Worm (Caenorhabditis elegans) whole organism, mixed stage, embryonic: ENCODE data around the gene M05D6.5.

ENCODE experiments used
- M03D4.4 ChIP-seq: sonication (generic microtip); optimal IDR thresholded peaks from 2 replicates; lab custom pipeline; 2017; ENCODE audit warnings: mild to moderate bottlenecking, missing genetic modification characterization, missing compliant biosample characterization
- bed-3 ChIP-seq: fragments of 200-800 bp; sonication (Bioruptor generic); optimal IDR thresholded peaks from 3 replicates; lab custom pipeline; 2018; ENCODE audit warnings: mild to moderate bottlenecking, missing genetic modification characterization, moderate library complexity, missing compliant biosample characterization
- blmp-1 ChIP-seq: fragments of 150-350 bp; optimal IDR thresholded peaks from 2 replicates; lab custom pipeline; 2014; ENCODE audit warnings: missing biosample characterization, missing genetic modification characterization
- ceh-39 ChIP-seq: fragments of 150-350 bp; optimal IDR thresholded peaks from 2 replicates; lab custom pipeline; 2014; ENCODE audit warnings: missing biosample characterization, missing genetic modification characterization
- ceh-43 ChIP-seq: fragments of 200-800 bp; sonication (Bioruptor generic); optimal IDR thresholded peaks from 2 replicates; lab custom pipeline; 2018; ENCODE audit warnings: mild to moderate bottlenecking, missing genetic modification characterization, moderate library complexity, missing compliant biosample characterization
- ceh-83 ChIP-seq: fragments of 200-800 bp; sonication (Bioruptor generic); optimal IDR thresholded peaks from 2 replicates; lab custom pipeline; 2018; ENCODE audit warnings: mild to moderate bottlenecking, missing genetic modification characterization, missing compliant biosample characterization
- ces-1 ChIP-seq: fragments of 150-350 bp; optimal IDR thresholded peaks from 2 replicates; lab custom pipeline; 2014; ENCODE audit warnings: missing biosample characterization, missing genetic modification reagents, missing genetic modification characterization
- cnd-1 ChIP-seq: fragments of 200-800 bp; sonication (Bioruptor generic); optimal IDR thresholded peaks from 2 replicates; lab custom pipeline; 2018; ENCODE audit warnings: mild to moderate bottlenecking, missing genetic modification characterization, missing compliant biosample characterization
- drap-1 ChIP-seq: fragments of 200-800 bp; sonication (Bioruptor generic); optimal IDR thresholded peaks from 3 replicates; lab custom pipeline; 2018; ENCODE audit warnings: mild to moderate bottlenecking, missing genetic modification characterization, missing compliant biosample characterization
- elt-1 ChIP-seq: sonication (generic microtip); optimal IDR thresholded peaks from 2 replicates; lab custom pipeline; 2017; ENCODE audit warnings: missing genetic modification characterization, mild to moderate bottlenecking, missing compliant biosample characterization, antibody characterized with exemption, moderate library complexity, borderline replicate concordance; ENCODE audit not compliant: insufficient read depth
- elt-3 ChIP-seq: fragments of 150-350 bp; optimal IDR thresholded peaks from 2 replicates; lab custom pipeline; 2014; ENCODE audit warnings: missing biosample characterization, missing genetic modification characterization
- flh-1 ChIP-seq: fragments of 200-800 bp; sonication (Bioruptor generic); optimal IDR thresholded peaks from 2 replicates; lab custom pipeline; 2018; ENCODE audit warnings: mild to moderate bottlenecking, missing genetic modification characterization, moderate library complexity, missing compliant biosample characterization
- ham-2 ChIP-seq: fragments of 200-800 bp; sonication (Bioruptor generic); optimal IDR thresholded peaks from 2 replicates; lab custom pipeline; 2018; ENCODE audit warnings: mild to moderate bottlenecking, missing genetic modification characterization, missing compliant biosample characterization
- hlh-1 ChIP-seq: fragments of 150-350 bp; optimal IDR thresholded peaks from 2 replicates; lab custom pipeline; 2014; ENCODE audit warnings: missing biosample characterization, missing genetic modification reagents, missing genetic modification characterization
- lin-13 ChIP-seq: fragments of 150-350 bp; optimal IDR thresholded peaks from 2 replicates; lab custom pipeline; 2014; ENCODE audit warnings: missing biosample characterization, missing genetic modification characterization
- lin-32 ChIP-seq: fragments of 200-800 bp; sonication (Bioruptor generic); optimal IDR thresholded peaks from 2 replicates; lab custom pipeline; 2018; ENCODE audit warnings: mild to moderate bottlenecking, missing genetic modification characterization, missing compliant biosample characterization
- lsy-2 ChIP-seq: fragments of 150-350 bp; optimal IDR thresholded peaks from 2 replicates; lab custom pipeline; 2014; ENCODE audit warnings: missing biosample characterization, missing genetic modification characterization
- mab-5 ChIP-seq: fragments of 150-350 bp; optimal IDR thresholded peaks from 2 replicates; lab custom pipeline; 2014; ENCODE audit warnings: missing biosample characterization, missing genetic modification characterization
- mep-1 ChIP-seq: fragments of 150-350 bp; optimal IDR thresholded peaks from 2 replicates; lab custom pipeline; 2017; ENCODE audit warnings: missing biosample characterization, missing genetic modification reagents, missing genetic modification characterization, inconsistent platforms
- mls-2 ChIP-seq: sonication (generic microtip); optimal IDR thresholded peaks from 2 replicates; lab custom pipeline; 2016; ENCODE audit warnings: mild to moderate bottlenecking, missing genetic modification characterization, moderate library complexity, missing compliant biosample characterization
- nhr-12 ChIP-seq: fragments of 150-350 bp; optimal IDR thresholded peaks from 2 replicates; lab custom pipeline; 2014; ENCODE audit warnings: missing biosample characterization, missing genetic modification characterization
- nhr-2 ChIP-seq: fragments of 150-350 bp; optimal IDR thresholded peaks from 2 replicates; lab custom pipeline; 2014; ENCODE audit warnings: missing biosample characterization, missing genetic modification characterization
- nhr-237 ChIP-seq: fragments of 150-350 bp; optimal IDR thresholded peaks from 2 replicates; lab custom pipeline; 2014; ENCODE audit warnings: missing biosample characterization, missing genetic modification characterization
- pha-4 ChIP-seq: fragments of 150-350 bp; optimal IDR thresholded peaks from 2 replicates; lab custom pipeline; 2018; ENCODE audit warnings: missing biosample characterization, missing genetic modification reagents, missing genetic modification characterization
- sem-2 ChIP-seq: fragments of 200-800 bp; sonication (Bioruptor generic); optimal IDR thresholded peaks from 2 replicates; lab custom pipeline; 2018; ENCODE audit warnings: mild to moderate bottlenecking, missing genetic modification characterization, missing compliant biosample characterization
- snpc-4 ChIP-seq: fragments of 150-350 bp; optimal IDR thresholded peaks from 2 replicates; lab custom pipeline; 2014; ENCODE audit warnings: missing biosample characterization, missing genetic modification characterization
- sptf-1 ChIP-seq: sonication (generic microtip); optimal IDR thresholded peaks from 2 replicates; lab custom pipeline; 2017; ENCODE audit warnings: mild to moderate bottlenecking, missing genetic modification characterization, moderate library complexity, missing compliant biosample characterization
- tbx-8 ChIP-seq: fragments of 200-800 bp; sonication (Bioruptor generic); optimal IDR thresholded peaks from 2 replicates; lab custom pipeline; 2018; ENCODE audit warnings: mild to moderate bottlenecking, missing genetic modification characterization, moderate library complexity, missing compliant biosample characterization
- unc-39 ChIP-seq: fragments of 150-350 bp; optimal IDR thresholded peaks from 2 replicates; lab custom pipeline; 2014; ENCODE audit warnings: missing biosample characterization, missing genetic modification characterization
- unc-62 ChIP-seq: fragments of 150-350 bp; optimal IDR thresholded peaks from 2 replicates; lab custom pipeline; 2014; ENCODE audit warnings: missing biosample characterization, missing genetic modification reagents, missing genetic modification characterization
- zip-8 ChIP-seq: fragments of 150-350 bp; optimal IDR thresholded peaks from 2 replicates; lab custom pipeline; 2014; ENCODE audit warnings: missing biosample characterization, missing genetic modification characterization
- ztf-11 ChIP-seq: fragments of 150-350 bp; optimal IDR thresholded peaks from 2 replicates; lab custom pipeline; 2014; ENCODE audit warnings: missing biosample characterization, missing genetic modification characterization

M05D6.5 gene

DNA sequence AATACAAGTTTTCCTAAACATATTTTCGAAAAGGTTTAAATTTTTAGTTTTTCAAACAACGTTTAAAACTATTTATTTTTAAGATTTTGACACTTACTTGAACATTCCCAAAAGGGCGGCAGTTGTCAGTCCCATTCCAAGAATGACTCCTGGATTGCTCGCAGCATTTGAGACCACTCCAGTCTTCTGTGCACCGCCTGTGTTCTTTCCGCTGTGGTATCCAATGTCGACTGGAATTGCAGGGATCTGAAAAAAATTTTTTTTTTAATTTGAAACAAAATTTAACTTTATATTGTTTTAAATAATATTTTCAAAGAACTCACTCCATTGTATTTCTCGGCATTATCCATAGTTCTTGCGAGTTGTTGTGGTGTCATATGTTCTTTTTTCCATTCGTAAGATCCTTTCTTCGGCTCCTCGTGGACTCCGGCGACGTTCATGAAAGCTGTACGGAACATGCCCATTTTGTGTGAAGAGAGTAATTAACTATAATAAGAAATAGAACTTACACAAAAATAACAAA lies at the start of gene M05D6.5:
TSS of gene M05D6.5 (minus strand) at position 473 of the 523 bp plus-strand sequence.
- TF ChIP-seq ztf-11 (tag; lab: Kevin White, UChicago): no peak
- TF ChIP-seq tbx-8: no peak
- no peak for TF ChIP-seq ham-2 (GFP tag; lab: Kevin White, UChicago)
- TF ChIP-seq zip-8 (tag; lab: Kevin White, UChicago): no peak
- no peak for TF ChIP-seq bed-3 (GFP tag; lab: Kevin White, UChicago)
- TF ChIP-seq nhr-237 (tag; lab: Kevin White, UChicago): no peak
- no peak for TF ChIP-seq drap-1
- TF ChIP-seq sptf-1: no peak
- TF ChIP-seq elt-3: no peak
- no peak for TF ChIP-seq nhr-2 (tag; lab: Kevin White, UChicago)
- TF ChIP-seq ceh-39 (tag; lab: Kevin White, UChicago): no peak
- TF ChIP-seq unc-39: no peak
- no peak for TF ChIP-seq ces-1
- TF ChIP-seq mab-5: no peak
- TF ChIP-seq blmp-1 (tag; lab: Kevin White, UChicago): no peak

DNA sequence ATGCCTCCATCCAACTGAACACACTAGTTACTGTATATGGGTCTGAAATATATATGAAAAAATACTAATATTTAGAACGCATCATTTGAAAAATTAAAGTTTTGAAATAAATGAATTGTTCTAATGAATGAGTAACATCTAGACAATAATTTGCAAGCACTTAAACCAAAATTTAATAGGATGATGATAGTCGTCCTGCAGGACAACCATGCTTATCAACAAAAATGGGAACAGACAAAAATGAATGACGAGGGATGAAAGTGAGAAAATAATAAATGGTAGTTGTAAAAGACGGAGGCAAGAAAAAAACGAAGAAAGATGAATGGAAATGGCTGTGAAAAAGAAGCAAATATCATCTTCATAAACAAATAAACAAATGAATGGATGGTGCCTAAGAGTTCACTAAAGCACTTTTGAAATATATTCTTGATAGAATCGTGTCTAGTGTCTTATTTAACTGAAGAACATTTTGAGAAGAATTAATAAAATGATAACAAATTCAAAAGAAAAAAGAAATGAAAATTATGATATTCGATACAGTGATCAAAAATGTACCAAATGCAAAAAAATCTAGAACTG lies 49.3 kb upstream of the M05D6.5 start, which contains the start of gene gldi-7:
TSS of gene gldi-7 (minus strand) at position 42 of the 579 bp plus-strand sequence.
- no peak for TF ChIP-seq blmp-1 (tag; lab: Kevin White, UChicago)
- TF ChIP-seq elt-3: no peak
- no peak for TF ChIP-seq zip-8 (tag; lab: Kevin White, UChicago)
- no peak for TF ChIP-seq ceh-39 (tag; lab: Kevin White, UChicago)
- TF ChIP-seq lsy-2 (tag; lab: Kevin White, UChicago): no peak
- no peak for TF ChIP-seq M03D4.4 (tag; lab: Kevin White, UChicago)
- no peak for TF ChIP-seq mab-5
- no peak for TF ChIP-seq drap-1
- no peak for TF ChIP-seq mep-1
- no peak for TF ChIP-seq snpc-4 (tag; lab: Kevin White, UChicago)
- no peak for TF ChIP-seq nhr-12 (tag; lab: Kevin White, UChicago)
- TF ChIP-seq, all 35 proteins: peak for 0

ce11 chrII:8529176-8529698 lies 47.2 kb upstream of the M05D6.5 start:
- TF ChIP-seq elt-1 (tag; lab: Kevin White, UChicago) (peak; percentile 68), lin-13 (tag; lab: Kevin White, UChicago) (no peak), tbx-8 (no peak), ham-2 (GFP tag; lab: Kevin White, UChicago) (peak; percentile 78), nhr-2 (tag; lab: Kevin White, UChicago) (no peak)

DNA sequence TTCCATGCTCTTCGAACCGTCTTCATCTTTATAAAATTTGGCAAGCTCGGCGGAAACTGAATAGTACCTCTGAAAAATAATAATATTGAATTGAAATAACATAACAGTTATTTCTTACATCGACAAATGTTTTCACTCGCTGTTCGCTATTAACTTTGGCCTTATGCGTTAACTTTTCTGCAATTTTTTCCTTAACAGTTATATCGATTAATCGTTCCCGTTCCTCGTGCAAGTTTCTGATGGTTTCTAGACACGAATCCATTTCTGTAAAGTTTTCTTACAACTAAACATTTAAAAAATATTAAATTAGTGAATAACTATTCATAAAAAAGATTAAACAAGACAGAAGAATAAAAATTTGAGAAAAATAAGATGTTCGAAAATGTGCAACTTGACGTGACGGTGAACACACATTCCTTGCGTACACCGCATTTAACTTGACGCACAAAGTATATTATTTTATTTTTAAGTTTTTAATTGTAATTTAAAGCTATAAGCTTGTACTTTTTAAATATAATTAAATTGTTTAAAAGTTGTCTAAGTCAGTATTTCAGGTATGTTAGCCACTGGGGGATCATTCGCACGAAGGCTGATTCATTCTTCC lies 43.2 kb upstream of the M05D6.5 start, which contains the start of the genes prp-9 and mrps-18B:
TSS of gene prp-9 (minus strand) at position 264 of the 604 bp plus-strand sequence.
TSS of gene mrps-18B (plus strand) at position 549 of the 604 bp plus-strand sequence.
- TF ChIP-seq lsy-2 (tag; lab: Kevin White, UChicago) (peak; percentile 30), sptf-1 (no peak)

DNA sequence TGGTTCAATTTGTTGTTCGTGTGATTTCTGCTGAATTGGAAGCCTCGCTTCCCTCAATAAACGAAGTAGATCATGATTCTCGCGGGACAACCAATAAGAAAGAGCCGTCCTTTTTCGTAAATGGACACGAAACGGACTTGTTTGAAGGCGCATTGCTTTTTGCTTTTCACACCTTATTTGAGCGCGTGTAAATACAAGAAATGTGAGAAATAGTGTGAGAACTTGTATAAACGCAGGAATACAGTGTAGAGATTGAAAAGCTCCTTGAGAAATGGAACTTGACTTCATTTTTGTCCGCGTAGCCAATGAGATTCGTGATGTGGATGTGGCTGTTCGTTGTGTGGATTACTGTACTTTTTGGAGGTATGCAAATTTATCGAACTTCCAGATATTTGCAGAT lies 38.6 kb upstream of the M05D6.5 start, which contains the start of gene cht-2:
TSS of gene cht-2 (plus strand) at position 301 of the 400 bp plus-strand sequence.
- no peak for TF ChIP-seq mab-5
- no peak for TF ChIP-seq bed-3 (GFP tag; lab: Kevin White, UChicago)
- TF ChIP-seq ceh-83: no peak
- TF ChIP-seq flh-1 (GFP tag; lab: Kevin White, UChicago): no peak
- no peak for TF ChIP-seq lin-13 (tag; lab: Kevin White, UChicago)
- no peak for TF ChIP-seq ceh-39 (tag; lab: Kevin White, UChicago)
- no peak for TF ChIP-seq unc-39
- TF ChIP-seq ceh-43: no peak
- no peak for TF ChIP-seq cnd-1 (tag; lab: Kevin White, UChicago)

DNA sequence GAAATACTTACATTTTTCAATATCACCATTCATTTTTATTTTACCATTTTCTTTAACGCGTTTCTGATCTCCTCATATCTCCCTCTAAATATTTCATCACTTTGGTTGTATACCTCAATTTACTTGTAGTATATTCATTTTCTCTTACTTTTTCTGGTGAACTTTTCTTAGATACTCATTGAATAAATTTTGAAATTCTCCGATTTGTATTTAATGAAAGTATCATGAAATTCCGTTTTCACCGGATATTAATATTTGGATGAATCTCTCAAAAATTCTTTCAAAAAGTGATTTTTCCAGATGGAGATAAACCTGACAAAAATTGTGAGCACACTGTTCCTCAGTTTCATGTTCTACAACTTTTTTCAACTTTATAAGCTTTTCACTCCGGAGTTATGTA lies 36.2 kb upstream of the M05D6.5 start, which contains the start of gene T13H5.8:
TSS of gene T13H5.8 (plus strand) at position 301 of the 400 bp plus-strand sequence.
- TF ChIP-seq ztf-11 (tag; lab: Kevin White, UChicago) (no peak), elt-3 (no peak), sem-2 (GFP tag; lab: Kevin White, UChicago) (no peak), zip-8 (tag; lab: Kevin White, UChicago) (no peak), ces-1 (no peak), cnd-1 (tag; lab: Kevin White, UChicago) (no peak), elt-1 (tag; lab: Kevin White, UChicago) (no peak), lsy-2 (tag; lab: Kevin White, UChicago) (no peak), hlh-1 (tag; lab: Kevin White, UChicago) (no peak), M03D4.4 (tag; lab: Kevin White, UChicago) (no peak), mab-5 (no peak), pha-4 (tag; lab: Kevin White, UChicago) (no peak), ham-2 (GFP tag; lab: Kevin White, UChicago) (no peak), unc-62 (GFP tag; lab: Kevin White, UChicago) (no peak), lin-32 (GFP tag; lab: Kevin White, UChicago) (no peak), ceh-39 (tag; lab: Kevin White, UChicago) (no peak), tbx-8 (no peak), bed-3 (GFP tag; lab: Kevin White, UChicago) (no peak), mep-1 (no peak), mls-2 (no peak)
